Worm (Caenorhabditis elegans): Measurements from ENCODE around the gene srh-69.
"Not testable (repeated sequence)": the region's sequence is repeated elsewhere in the genome, so short reads cannot be mapped to it uniquely, and the experiment has no call there.

The srh-69 gene

ce11 chrII:12536203-12536602 lies 21.7 kb upstream of the srh-69 start, which contains the start of gene F49C5.3:
F49C5.3 (plus strand) TSS chrII:12536503.
- not testable (repeated sequence) for TF ChIP-seq odd-2, sdc-2, ceh-22 (tag; optimal IDR thresholded peaks at IDR 0.05)

ce11 chrII:12535297-12535803 lies 20.8 kb upstream of the srh-69 start, which contains the start of gene nimk-1:
nimk-1 (plus strand) TSS chrII:12535753.
- no peak for TF ChIP-seq hlh-30 (tag; optimal IDR thresholded peaks at IDR 0.05; ENCODE audit: insufficient read depth)
- no peak for TF ChIP-seq fkh-10 (GFP tag; optimal IDR thresholded peaks at IDR 0.05)
- TF ChIP-seq sox-4 (tag; optimal IDR thresholded peaks at IDR 0.05): no peak
- TF ChIP-seq ceh-31 (tag; optimal IDR thresholded peaks at IDR 0.05): no peak
- no peak for TF ChIP-seq ttx-3 (tag; optimal IDR thresholded peaks at IDR 0.05)
- TF ChIP-seq tbx-7 (tag; optimal IDR thresholded peaks at IDR 0.05): no peak
- no peak for TF ChIP-seq unc-42 (tag; optimal IDR thresholded peaks at IDR 0.05)
- TF ChIP-seq madf-2 (tag; optimal IDR thresholded peaks at IDR 0.05): no peak
- no peak for TF ChIP-seq pha-4 (tag; optimal IDR thresholded peaks at IDR 0.05)
- no peak for TF ChIP-seq hlh-13 (GFP tag; optimal IDR thresholded peaks at IDR 0.05)
- no peak for TF ChIP-seq C08G9.2 (tag; optimal IDR thresholded peaks at IDR 0.05)

- TF ChIP-seq ceh-24 (tag; optimal IDR thresholded peaks at IDR 0.05) (no peak), ceh-6 (GFP tag; optimal IDR thresholded peaks at IDR 0.05) (no peak), C08G9.2 (tag; optimal IDR thresholded peaks at IDR 0.05) (no peak), ref-2 (tag; optimal IDR thresholded peaks at IDR 0.05) (no peak), dve-1 (tag; optimal IDR thresholded peaks at IDR 0.05) (no peak), lim-6 (tag; optimal IDR thresholded peaks at IDR 0.05) (no peak), C38D4.7 (GFP tag; optimal IDR thresholded peaks at IDR 0.05) (no peak), che-1 (tag; optimal IDR thresholded peaks at IDR 0.05) (no peak), madf-2 (tag; optimal IDR thresholded peaks at IDR 0.05) (no peak), ceh-31 (tag; optimal IDR thresholded peaks at IDR 0.05) (no peak), pha-4 (tag; optimal IDR thresholded peaks at IDR 0.05) (no peak), ceh-19 (GFP tag; optimal IDR thresholded peaks at IDR 0.05) (no peak), ceh-48 (tag; optimal IDR thresholded peaks at IDR 0.05) (no peak), dmd-4 (tag; optimal IDR thresholded peaks at IDR 0.05; ENCODE audit: borderline replicate concordance) (no peak), lin-11 (tag; optimal IDR thresholded peaks at IDR 0.05) (no peak), hlh-6 (tag; optimal IDR thresholded peaks at IDR 0.05) (no peak), K09A11.1 (tag; optimal IDR thresholded peaks at IDR 0.05; ENCODE audit: insufficient read depth) (no peak)
Measured at ce11 chrII:12530958-12531357, 16.4 kb upstream of the srh-69 start, which contains the start of gene srx-120. srx-120 (plus strand) TSS chrII:12531258.

ce11 chrII:12527947-12528346 lies 13.4 kb upstream of the srh-69 start, which contains the start of gene srx-119:
srx-119 (plus strand) TSS chrII:12528247.
- no peak for TF ChIP-seq ceh-6 (GFP tag; optimal IDR thresholded peaks at IDR 0.05)
- TF ChIP-seq elt-2 (tag; optimal IDR thresholded peaks at IDR 0.05): no peak
- TF ChIP-seq che-1 (tag; optimal IDR thresholded peaks at IDR 0.05): no peak
- no peak for TF ChIP-seq hlh-13 (GFP tag; optimal IDR thresholded peaks at IDR 0.05)
- no peak for TF ChIP-seq unc-3 (GFP tag; conservative IDR thresholded peaks at IDR 0.05)
- no peak for TF ChIP-seq unc-3 (tag; optimal IDR thresholded peaks at IDR 0.05)
- TF ChIP-seq ets-4 (tag; optimal IDR thresholded peaks at IDR 0.05): no peak
- no peak for TF ChIP-seq sox-4 (tag; optimal IDR thresholded peaks at IDR 0.05)
- TF ChIP-seq pag-3 (tag; optimal IDR thresholded peaks at IDR 0.05; ENCODE audit: borderline replicate concordance): no peak
- TF ChIP-seq K09A11.1 (tag; optimal IDR thresholded peaks at IDR 0.05; ENCODE audit: insufficient read depth): no peak
- no peak for TF ChIP-seq unc-86 (tag; optimal IDR thresholded peaks at IDR 0.05)
- no peak for TF ChIP-seq tbx-2 (tag; optimal IDR thresholded peaks at IDR 0.05)
- TF ChIP-seq gmeb-2 (tag; optimal IDR thresholded peaks at IDR 0.05): no peak
